Worm (Caenorhabditis elegans): ENCODE data around the gene cnc-11.

The cnc-11 gene

ce11 chrV:1471078-1471969 lies 29.2 kb downstream of the cnc-11 start (continued):
- TF ChIP-seq lir-1 (GFP tag; conservative IDR thresholded peaks at IDR 0.05), result no peak
- no peak for TF ChIP-seq Y67H2A.10 (GFP tag; conservative IDR thresholded peaks at IDR 0.05)
- TF ChIP-seq xnd-1 (tag; optimal IDR thresholded peaks at IDR 0.05), result peak; percentile 30
- TF ChIP-seq rcor-1 (GFP tag; IDR thresholded peaks at IDR 0.05), result peak; percentile 34; the same call in 1 of the 2 replicates
- TF ChIP-seq ceh-40 (GFP tag; IDR thresholded peaks at IDR 0.05), result no peak
- TF ChIP-seq ZK185.1 (tag; optimal IDR thresholded peaks at IDR 0.05; ENCODE audit: poor library complexity, severe bottlenecking), result peak; percentile 43
- TF ChIP-seq rec-8 (tag; optimal IDR thresholded peaks at IDR 0.05), result no peak
- TF ChIP-seq ztf-25 (GFP tag; IDR thresholded peaks at IDR 0.05), result no peak
- no peak for TF ChIP-seq sptf-2 (GFP tag; optimal IDR thresholded peaks at IDR 0.05)
- no peak for TF ChIP-seq ztf-28 (GFP tag; IDR thresholded peaks at IDR 0.05)
- peak; percentile 77 for TF ChIP-seq D2030.7 (GFP tag; IDR thresholded peaks at IDR 0.05)
- TF ChIP-seq let-526 (GFP tag; IDR thresholded peaks at IDR 0.05), result no peak
- TF ChIP-seq hmg-1.2 (GFP tag; IDR thresholded peaks at IDR 0.05), result 0 out of 2 replicates have a peak, but pooled peaks have one; percentile 11
- no peak for TF ChIP-seq F37B4.10 (GFP tag; IDR thresholded peaks at IDR 0.05)
- no peak for TF ChIP-seq unc-130 (GFP tag; optimal IDR thresholded peaks at IDR 0.05)
- TF ChIP-seq lin-35 (GFP tag; optimal IDR thresholded peaks at IDR 0.05), result peak in 2 of 3 experiments; percentile 22 to 53
- no peak for TF ChIP-seq bed-1 (GFP tag; IDR thresholded peaks at IDR 0.05)
- TF ChIP-seq mel-28 (tag; optimal IDR thresholded peaks at IDR 0.05; ENCODE audit: borderline replicate concordance), result no peak
- no peak for TF ChIP-seq Y56A3A.18 (GFP tag; IDR thresholded peaks at IDR 0.05)
- no peak for TF ChIP-seq somi-1 (GFP tag; optimal IDR thresholded peaks at IDR 0.05)
- no peak for TF ChIP-seq madf-10 (tag; optimal IDR thresholded peaks at IDR 0.05)
- TF ChIP-seq hsf-1 (GFP tag; IDR thresholded peaks at IDR 0.05), result no peak
- TF ChIP-seq tbp1 (GFP tag; optimal IDR thresholded peaks at IDR 0.05), result peak; percentile 49
- peak; percentile 38; the same call in 1 of the 2 replicates for TF ChIP-seq zfh-2 (GFP tag; conservative IDR thresholded peaks at IDR 0.05)
- TF ChIP-seq let-607 (tag; optimal IDR thresholded peaks at IDR 0.05), result peak in 1 of 2 experiments; percentile 19
- peak; percentile 64 for TF ChIP-seq dpl-1 (GFP tag; optimal IDR thresholded peaks at IDR 0.05)
- TF ChIP-seq lin-54 (GFP tag; optimal IDR thresholded peaks at IDR 0.05), result peak; percentile 92
- TF ChIP-seq gei-17 (GFP tag; optimal IDR thresholded peaks at IDR 0.05), result no peak
- TF ChIP-seq ama-1 (optimal IDR thresholded peaks at IDR 0.05), result no peak
- TF ChIP-seq ama-1 (GFP tag; optimal IDR thresholded peaks at IDR 0.05), result no peak
- no peak for TF ChIP-seq nfya-1 (tag; optimal IDR thresholded peaks at IDR 0.05; ENCODE audit: borderline replicate concordance, insufficient read depth)
- peak; percentile 67 for TF ChIP-seq lsl-1 (GFP tag; optimal IDR thresholded peaks at IDR 0.05)
- no peak for TF ChIP-seq attf-3 (GFP tag; conservative IDR thresholded peaks at IDR 0.05)
- TF ChIP-seq dox-1 (GFP tag; IDR thresholded peaks at IDR 0.05), result peak; percentile 50
- TF ChIP-seq him-1 (tag; optimal IDR thresholded peaks at IDR 0.05), result no peak
- no peak for TF ChIP-seq F39B2.1 (GFP tag; IDR thresholded peaks at IDR 0.05)
- TF ChIP-seq attf-5 (GFP tag; optimal IDR thresholded peaks at IDR 0.05), result peak; percentile 70
- peak; percentile 6 for TF ChIP-seq snpc-3.4 (tag; optimal IDR thresholded peaks at IDR 0.05)
- TF ChIP-seq C17E4.6 (GFP tag; IDR thresholded peaks at IDR 0.05), result no peak
- no peak for TF ChIP-seq sea-2 (GFP tag; IDR thresholded peaks at IDR 0.05)
- TF ChIP-seq cebp-2 (GFP tag; IDR thresholded peaks at IDR 0.05), result no peak
- no peak for TF ChIP-seq hlh-26 (GFP tag; conservative IDR thresholded peaks at IDR 0.05)
- no peak for TF ChIP-seq ztf-22 (GFP tag; optimal IDR thresholded peaks at IDR 0.05)
- peak; percentile 37; the same call in 1 of the 2 replicates for TF ChIP-seq pbrm-1 (GFP tag; IDR thresholded peaks at IDR 0.05)
- no peak for TF ChIP-seq atf-7 (tag; optimal IDR thresholded peaks at IDR 0.05)
- no peak for TF ChIP-seq ztf-18 (tag; optimal IDR thresholded peaks at IDR 0.05)
